Fruit fly (Drosophila melanogaster) whole organism, embryonic: Measurements from ENCODE around the gene Kyat.
A peak's percentile ranks its signal among the peaks of the same experiment; 100 is the strongest.

Experiments
- CG11560 ChIP-seq: fragments of 200-800 bp; sonication (Bioruptor generic); IDR thresholded peaks from 3 replicates; pipeline ENCODE4 v1.3.6; 2022; ENCODE audit warnings: missing biosample characterization, missing genetic modification characterization
- CG11696 ChIP-seq: fragments of 200-800 bp; sonication (Bioruptor generic); IDR thresholded peaks from 2 replicates; pipeline ENCODE4 v1.3.6; 2022; ENCODE audit warnings: missing biosample characterization, missing genetic modification characterization
- CG14667 ChIP-seq: fragments of 200-800 bp; sonication (Bioruptor generic); IDR thresholded peaks from 2 replicates; pipeline ENCODE4 v1.3.6; 2022; ENCODE audit warnings: missing biosample characterization, missing genetic modification characterization
- CG1603 ChIP-seq: fragments of 200-800 bp; sonication (Bioruptor generic); optimal IDR thresholded peaks from 2 replicates; lab custom pipeline; 2019; ENCODE audit warnings: missing biosample characterization, mild to moderate bottlenecking, missing genetic modification characterization, moderate library complexity
- CG18011 ChIP-seq: fragments of 200-800 bp; sonication (Bioruptor generic); optimal IDR thresholded peaks from 2 replicates; lab custom pipeline; 2017; ENCODE audit warnings: missing biosample characterization, missing genetic modification characterization, mild to moderate bottlenecking, moderate library complexity, missing genotype
- CG2120 ChIP-seq: fragments of 200-800 bp; sonication (Bioruptor generic); optimal IDR thresholded peaks from 3 replicates; lab custom pipeline; 2016; ENCODE audit warnings: missing biosample characterization, missing genetic modification characterization
- CG34376 ChIP-seq: fragments of 200-800 bp; sonication (Bioruptor generic); optimal IDR thresholded peaks from 2 replicates; lab custom pipeline; 2018; ENCODE audit warnings: missing biosample characterization, mild to moderate bottlenecking, missing genetic modification characterization
- CG42726 ChIP-seq: fragments of 200-800 bp; sonication (Bioruptor generic); IDR thresholded peaks from 2 replicates; pipeline ENCODE4 v1.3.6; 2022; ENCODE audit warnings: missing biosample characterization, missing genetic modification characterization; ENCODE audit not compliant: partially characterized antibody
- CG4820 ChIP-seq: fragments of 200-800 bp; sonication (Bioruptor generic); optimal IDR thresholded peaks from 3 replicates; lab custom pipeline; 2016; ENCODE audit warnings: missing biosample characterization, missing genetic modification characterization
- CG5953 ChIP-seq: fragments of 200-800 bp; sonication (Bioruptor generic); IDR thresholded peaks from 2 replicates; pipeline ENCODE4 v1.3.6; 2022; ENCODE audit warnings: missing biosample characterization, missing genetic modification characterization
- CG8290 ChIP-seq, 3 experiments: fragments of 200-800 bp; sonication (Bioruptor generic); optimal IDR thresholded peaks; 2 replicates each; lab custom pipeline; 2016 to 2019; ENCODE audit warnings: missing biosample characterization in 3 of 3, missing genetic modification characterization in 3 of 3, mild to moderate bottlenecking in 2 of 3, moderate library complexity in 1 of 3
- Camta ChIP-seq: fragments of 200-800 bp; sonication (Bioruptor generic); optimal IDR thresholded peaks from 2 replicates; lab custom pipeline; 2016; ENCODE audit warnings: missing biosample characterization, missing genetic modification characterization
- CoRest ChIP-seq: fragments of 200-800 bp; sonication (Bioruptor generic); optimal IDR thresholded peaks from 3 replicates; lab custom pipeline; 2018; ENCODE audit warnings: missing biosample characterization, mild to moderate bottlenecking, missing genetic modification characterization, moderate library complexity
- Dip2 ChIP-seq: fragments of 200-800 bp; sonication (Bioruptor generic); IDR thresholded peaks from 2 replicates; pipeline ENCODE4 v1.3.6; 2022; ENCODE audit warnings: missing biosample characterization, missing genetic modification characterization
- E2f1 ChIP-seq: fragments of 200-800 bp; sonication (Bioruptor generic); IDR thresholded peaks from 2 replicates; pipeline ENCODE4 v1.3.6; 2022; ENCODE audit warnings: missing biosample characterization, missing genetic modification characterization
- Ets65A ChIP-seq: fragments of 200-800 bp; sonication (Bioruptor generic); peaks from one replicate; lab custom pipeline; 2016; ENCODE audit warnings: missing biosample characterization, missing genetic modification characterization
- HmgD ChIP-seq: fragments of 200-800 bp; sonication (Bioruptor generic); optimal IDR thresholded peaks from 3 replicates; lab custom pipeline; 2016; ENCODE audit warnings: missing biosample characterization, missing genetic modification characterization
- Hr3 ChIP-seq: fragments of 200-800 bp; sonication (Bioruptor generic); optimal IDR thresholded peaks from 3 replicates; lab custom pipeline; 2016; ENCODE audit warnings: missing biosample characterization, missing genetic modification characterization
- Hr78 ChIP-seq, 2 experiments: fragments of 200-800 bp in 1 of 2; fragments of >200 bp in 1 of 2; sonication (Bioruptor generic) in 1 of 2; optimal IDR thresholded peaks; 2 replicates each; lab custom pipeline; 2017 to 2019; ENCODE audit warnings: missing biosample characterization in 2 of 2, missing genetic modification characterization in 2 of 2, mild to moderate bottlenecking in 1 of 2, moderate library complexity in 1 of 2
- Hsf ChIP-seq: fragments of 200-800 bp; sonication (Bioruptor generic); optimal IDR thresholded peaks from 3 replicates; lab custom pipeline; 2016; ENCODE audit warnings: missing biosample characterization, missing genetic modification characterization
- Jarid2 ChIP-seq: fragments of 200-800 bp; sonication (Bioruptor generic); optimal IDR thresholded peaks from 3 replicates; lab custom pipeline; 2017; ENCODE audit warnings: mild to moderate bottlenecking, missing biosample characterization, missing genetic modification reagents, missing genetic modification characterization
- Med ChIP-seq: fragments of 200-800 bp; sonication (Bioruptor generic); peaks from one replicate; lab custom pipeline; 2016; ENCODE audit warnings: missing biosample characterization, missing genetic modification characterization, mild to moderate bottlenecking, inconsistent platforms, moderate library complexity
- NC2β ChIP-seq: fragments of 200-800 bp; sonication (Bioruptor generic); optimal IDR thresholded peaks from 2 replicates; lab custom pipeline; 2016; ENCODE audit warnings: missing biosample characterization, missing genetic modification characterization
- PHDP ChIP-seq: fragments of 200-800 bp; sonication (Bioruptor generic); optimal IDR thresholded peaks from 3 replicates; lab custom pipeline; 2018; ENCODE audit warnings: missing biosample characterization, mild to moderate bottlenecking, missing genetic modification characterization, moderate library complexity
- bbx ChIP-seq: fragments of 200-800 bp; sonication (Bioruptor generic); IDR thresholded peaks from 2 replicates; pipeline ENCODE4 v1.3.6; 2022; ENCODE audit warnings: missing biosample characterization, missing genetic modification characterization; ENCODE audit not compliant: partially characterized antibody
- croc ChIP-seq: fragments of 200-800 bp; sonication (Bioruptor generic); conservative IDR thresholded peaks from 3 replicates; pipeline ENCODE4 v1.3.6; 2022; ENCODE audit warnings: missing biosample characterization, missing genetic modification characterization
- cwo ChIP-seq: fragments of 200-800 bp; sonication (Bioruptor generic); optimal IDR thresholded peaks from 3 replicates; lab custom pipeline; 2017; ENCODE audit warnings: missing biosample characterization, missing genetic modification characterization, mild to moderate bottlenecking, moderate library complexity, missing genetic modification reagents
- dmrt99B ChIP-seq: fragments of 200-800 bp; sonication (Bioruptor generic); optimal IDR thresholded peaks from 2 replicates; lab custom pipeline; 2018; ENCODE audit warnings: missing biosample characterization, mild to moderate bottlenecking, missing genetic modification characterization, moderate library complexity
- eve ChIP-seq, 2 experiments: fragments of >200 bp; optimal IDR thresholded peaks; 2 replicates each; lab custom pipeline; 2017; ENCODE audit warnings: missing biosample characterization in 2 of 2, missing genetic modification characterization in 2 of 2
- fd3F ChIP-seq: fragments of 200-800 bp; sonication (Bioruptor generic); optimal IDR thresholded peaks from 2 replicates; lab custom pipeline; 2018; ENCODE audit warnings: missing biosample characterization, mild to moderate bottlenecking, missing genetic modification characterization, moderate library complexity
- fu2 ChIP-seq: fragments of 200-800 bp; sonication (Bioruptor generic); optimal IDR thresholded peaks from 2 replicates; lab custom pipeline; 2016; ENCODE audit warnings: missing biosample characterization, missing genetic modification characterization
- gfzf ChIP-seq: fragments of 200-800 bp; sonication (Bioruptor generic); optimal IDR thresholded peaks from 2 replicates; lab custom pipeline; 2016; ENCODE audit warnings: missing biosample characterization, mild to moderate bottlenecking, missing genetic modification characterization, moderate library complexity
- ham ChIP-seq: fragments of 200-800 bp; sonication (Bioruptor generic); IDR thresholded peaks from 2 replicates; pipeline ENCODE4 v1.3.6; 2022; ENCODE audit warnings: missing biosample characterization, missing genetic modification characterization
- hth ChIP-seq: fragments of >200 bp; optimal IDR thresholded peaks from 2 replicates; lab custom pipeline; 2017; ENCODE audit warnings: inconsistent platforms
- maf-S ChIP-seq: fragments of 200-800 bp; sonication (Bioruptor generic); optimal IDR thresholded peaks from 2 replicates; lab custom pipeline; 2016; ENCODE audit warnings: missing biosample characterization, missing genetic modification characterization
- mld ChIP-seq: fragments of 200-800 bp; sonication (Bioruptor generic); IDR thresholded peaks from 3 replicates; pipeline ENCODE4 v1.3.6; 2022; ENCODE audit warnings: missing biosample characterization, missing genetic modification characterization; ENCODE audit not compliant: partially characterized antibody
- nerfin-2 ChIP-seq: fragments of 200-800 bp; sonication (Bioruptor generic); IDR thresholded peaks from 2 replicates; pipeline ENCODE4 v1.3.6; 2022; ENCODE audit warnings: missing biosample characterization, missing genetic modification characterization; ENCODE audit not compliant: partially characterized antibody
- nmo ChIP-seq: fragments of 200-800 bp; sonication (Bioruptor generic); optimal IDR thresholded peaks from 2 replicates; lab custom pipeline; 2018; ENCODE audit warnings: missing biosample characterization, mild to moderate bottlenecking, missing genetic modification characterization, moderate library complexity
- pan ChIP-seq, 4 experiments: fragments of >200 bp in 3 of 4; fragments of 200-800 bp in 1 of 4; sonication (Bioruptor generic) in 1 of 4; optimal IDR thresholded peaks in 3 of 4; IDR thresholded peaks in 1 of 4; 2 replicates each; pipeline versions ENCODE4 v1.3.6 to Lab custom; 2017 to 2022; ENCODE audit warnings: missing biosample characterization in 2 of 4, missing genetic modification characterization in 2 of 4, mixed read lengths in 1 of 4
- prd ChIP-seq, 3 experiments: fragments of >200 bp in 2 of 3; fragments of 200-800 bp in 1 of 3; sonication (Bioruptor generic) in 1 of 3; optimal IDR thresholded peaks in 2 of 3; IDR thresholded peaks in 1 of 3; 2 replicates in 2 of 3; 3 replicates in 1 of 3; pipeline versions ENCODE4 v1.3.6 to Lab custom; 2017 to 2022; ENCODE audit warnings: missing biosample characterization in 1 of 3, missing genetic modification characterization in 1 of 3
- rib ChIP-seq: fragments of 200-800 bp; sonication (Bioruptor generic); IDR thresholded peaks from 2 replicates; pipeline ENCODE4 v1.3.6; 2022; ENCODE audit warnings: missing biosample characterization, missing genetic modification characterization
- ro ChIP-seq: fragments of 200-800 bp; sonication (Bioruptor generic); IDR thresholded peaks from 2 replicates; pipeline ENCODE4 v1.3.6; 2022; ENCODE audit warnings: missing biosample characterization, missing genetic modification characterization
- sisA ChIP-seq: fragments of 200-800 bp; sonication (Bioruptor generic); IDR thresholded peaks from 2 replicates; pipeline ENCODE4 v1.3.6; 2022; ENCODE audit warnings: missing biosample characterization, missing genetic modification characterization
- sob ChIP-seq: fragments of 200-800 bp; sonication (Bioruptor generic); IDR thresholded peaks from 2 replicates; pipeline ENCODE4 v1.3.6; 2022; ENCODE audit warnings: missing biosample characterization, missing genetic modification characterization
- sqz ChIP-seq: fragments of 200-800 bp; sonication (Bioruptor generic); optimal IDR thresholded peaks from 3 replicates; lab custom pipeline; 2018; ENCODE audit warnings: missing biosample characterization, mild to moderate bottlenecking, missing genetic modification characterization
- trem ChIP-seq: fragments of 200-800 bp; optimal IDR thresholded peaks from 3 replicates; lab custom pipeline; 2019; ENCODE audit warnings: missing biosample characterization, mild to moderate bottlenecking, missing genetic modification characterization, moderate library complexity
- trh ChIP-seq: fragments of 200-800 bp; sonication (Bioruptor generic); optimal IDR thresholded peaks from 2 replicates; lab custom pipeline; 2016; ENCODE audit warnings: missing biosample characterization, missing genetic modification characterization
- wdn ChIP-seq: fragments of 200-800 bp; sonication (Bioruptor generic); IDR thresholded peaks from 2 replicates; pipeline ENCODE4 v1.3.6; 2022; ENCODE audit warnings: missing biosample characterization, missing genetic modification characterization
- zfh1 ChIP-seq: fragments of 200-800 bp; sonication (Bioruptor generic); IDR thresholded peaks from 3 replicates; pipeline ENCODE4 v1.3.6; 2022; ENCODE audit warnings: missing biosample characterization, missing genetic modification characterization

The Kyat gene

DNA sequence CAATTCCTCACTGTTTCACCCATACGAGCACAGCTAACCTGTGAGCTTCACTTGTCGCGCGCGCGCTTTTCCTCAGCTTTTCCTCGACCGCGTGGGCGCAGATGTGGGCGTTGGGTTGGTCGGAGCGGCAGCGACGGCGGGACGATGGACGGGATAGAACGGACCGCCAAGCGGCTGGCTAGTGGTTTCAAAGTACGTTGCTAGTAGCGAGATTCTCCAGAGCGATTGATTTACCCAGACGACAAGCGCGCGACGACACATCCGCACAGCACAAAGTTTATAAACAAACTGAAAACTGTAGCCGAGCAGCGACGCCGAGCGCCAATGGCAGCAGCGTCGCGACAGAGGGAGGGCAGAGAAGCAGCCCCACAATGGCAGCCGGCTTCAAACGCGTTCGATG is 46.9 kb upstream of the Kyat start, which contains the start of gene CG6959 (continued):
- TF ChIP-seq cwo (GFP tag; lab: Kevin White, UChicago) (no peak), PHDP (no peak), Camta (GFP tag; lab: Kevin White, UChicago) (no peak), bbx (GFP tag; lab: Robert Waterston, UW) (peak; percentile 39; the same call in 1 of the 2 replicates), CG14667 (no peak), eve (GFP tag; optimal IDR thresholded peaks at IDR 0.05; lab: Kevin White, UChicago) (peak in 1 of 2 experiments; percentile 49), CG34376 (GFP tag; lab: Kevin White, UChicago) (peak; percentile 6), NC2β (GFP tag; lab: Kevin White, UChicago) (no peak), CG2120 (no peak), nerfin-2 (peak; percentile 46; the same call in 1 of the 2 replicates), mld (peak; percentile 53; the same call in 1 of the 3 replicates), CG8290 (GFP tag; optimal IDR thresholded peaks at IDR 0.05; lab: Kevin White, UChicago) (no peak), CG8290 (tag; optimal IDR thresholded peaks at IDR 0.05; lab: Kevin White, UChicago) (peak in 1 of 2 experiments; percentile 46), CG11696 (GFP tag; lab: Robert Waterston, UW) (no peak), wdn (no peak), ham (GFP tag; lab: Robert Waterston, UW) (0 out of 2 replicates have a peak, but pooled peaks have one; percentile 6), dmrt99B (tag; lab: Kevin White, UChicago) (no peak), nmo (GFP tag; lab: Kevin White, UChicago) (no peak), Hr78 (GFP tag; optimal IDR thresholded peaks at IDR 0.05; lab: Kevin White, UChicago) (no peak), fu2 (no peak), CG11560 (tag; lab: Robert Waterston, UW) (no peak), CG4820 (no peak), sob (no peak), prd (optimal IDR thresholded peaks at IDR 0.05; lab: Kevin White, UChicago) (no peak), prd (GFP tag; IDR thresholded peaks at IDR 0.05; lab: Robert Waterston, UW) (no peak), sqz (GFP tag; lab: Kevin White, UChicago) (no peak), rib (GFP tag; lab: Robert Waterston, UW) (0 out of 2 replicates have a peak, but pooled peaks have one; percentile 18), pan (optimal IDR thresholded peaks at IDR 0.05; lab: Kevin White, UChicago) (no peak), pan (GFP tag; optimal IDR thresholded peaks at IDR 0.05 in 1 of 2, IDR thresholded peaks at IDR 0.05 in 1 of 2) (peak in 1 of 2 experiments; percentile 36), HmgD (GFP tag; lab: Kevin White, UChicago) (peak; percentile 4), Dip2 (GFP tag; lab: Robert Waterston, UW) (no peak), Hsf (GFP tag; lab: Kevin White, UChicago) (no peak), Ets65A (GFP tag; lab: Kevin White, UChicago) (peak; percentile 13), CoRest (tag; lab: Kevin White, UChicago) (no peak), ro (GFP tag; lab: Robert Waterston, UW) (no peak), trem (tag; lab: Kevin White, UChicago) (no peak), Hr3 (GFP tag; lab: Kevin White, UChicago) (no peak), E2f1 (GFP tag; lab: Robert Waterston, UW) (no peak), Med (GFP tag; lab: Kevin White, UChicago) (peak; percentile 92), CG5953 (GFP tag; lab: Robert Waterston, UW) (0 out of 2 replicates have a peak, but pooled peaks have one; percentile 20), zfh1 (peak; percentile 21; the same call in 1 of the 3 replicates), gfzf (GFP tag; lab: Kevin White, UChicago) (no peak), maf-S (GFP tag; lab: Kevin White, UChicago) (no peak), CG42726 (GFP tag; lab: Robert Waterston, UW) (peak; percentile 50; the same call in 1 of the 2 replicates), CG1603 (tag; lab: Kevin White, UChicago) (no peak), trh (no peak), Jarid2 (GFP tag; lab: Kevin White, UChicago) (peak; percentile 95), hth (lab: Kevin White, UChicago) (no peak), fd3F (GFP tag; lab: Kevin White, UChicago) (no peak), croc (no peak), CG18011 (GFP tag; lab: Kevin White, UChicago) (no peak), sisA (GFP tag; lab: Robert Waterston, UW) (no peak)
